Fruit fly (Drosophila melanogaster) whole organism: Measurements from ENCODE around the gene CG31551.

Experiments used
- Dll ChIP-seq: fragments of >200 bp; optimal IDR thresholded peaks from 2 replicates; lab custom pipeline; 2017
- EcR ChIP-seq, 2 experiments: fragments of >200 bp; optimal IDR thresholded peaks; 2 replicates each; lab custom pipeline; 2017; ENCODE audit warnings: missing biosample characterization in 2 of 2, missing genetic modification characterization in 2 of 2, missing genetic modification reagents in 2 of 2
- psq ChIP-seq: fragments of >200 bp; optimal IDR thresholded peaks from 2 replicates; lab custom pipeline; 2017
- usp ChIP-seq: fragments of >200 bp; optimal IDR thresholded peaks from 2 replicates; lab custom pipeline; 2017; ENCODE audit warnings: missing biosample characterization, missing genetic modification characterization, mixed read lengths

- no peak for TF ChIP-seq psq (lab: Kevin White, UChicago)
- TF ChIP-seq EcR (GFP tag; optimal IDR thresholded peaks at IDR 0.05; lab: Kevin White, UChicago): no peak
- TF ChIP-seq usp (GFP tag; lab: Kevin White, UChicago): no peak
- TF ChIP-seq Dll (lab: Kevin White, UChicago): no peak
Measured at dm6 chr3R:5649903-5650302, 22.3 kb downstream of the CG31551 start.
